Worm (Caenorhabditis elegans) whole organism, late embryonic: ENCODE data around the gene srw-14.

ENCODE experiments used
- C08G9.2 ChIP-seq: sonication (generic microtip); optimal IDR thresholded peaks from 2 replicates; lab custom pipeline; 2016; ENCODE audit warnings: mild to moderate bottlenecking, missing genetic modification characterization, moderate library complexity, missing compliant biosample characterization
- F13H6.1 ChIP-seq: sonication (generic microtip); optimal IDR thresholded peaks from 2 replicates; lab custom pipeline; 2016; ENCODE audit warnings: missing genetic modification characterization, missing compliant biosample characterization
- K09A11.1 ChIP-seq: sonication (generic microtip); optimal IDR thresholded peaks from 2 replicates; lab custom pipeline; 2017; ENCODE audit warnings: antibody characterized with exemption, mild to moderate bottlenecking, missing genetic modification characterization, missing compliant biosample characterization; ENCODE audit not compliant: insufficient read depth
- ama-1 ChIP-seq: fragments of 150-350 bp; optimal IDR thresholded peaks from 2 replicates; lab custom pipeline; 2014
- ceh-22 ChIP-seq: sonication (generic microtip); optimal IDR thresholded peaks from 2 replicates; lab custom pipeline; 2017; ENCODE audit warnings: missing biosample characterization, missing genetic modification characterization
- che-1 ChIP-seq: sonication (generic microtip); optimal IDR thresholded peaks from 2 replicates; lab custom pipeline; 2016; ENCODE audit warnings: mild to moderate bottlenecking, missing genetic modification characterization, missing compliant biosample characterization
- fkh-10 ChIP-seq: fragments of 150-350 bp; optimal IDR thresholded peaks from 2 replicates; lab custom pipeline; 2014; ENCODE audit warnings: missing biosample characterization, missing genetic modification reagents, missing genetic modification characterization
- lim-6 ChIP-seq: sonication (generic microtip); optimal IDR thresholded peaks from 2 replicates; lab custom pipeline; 2016; ENCODE audit warnings: missing genetic modification characterization, missing compliant biosample characterization
- pros-1 ChIP-seq: fragments of 150-350 bp; optimal IDR thresholded peaks from 2 replicates; lab custom pipeline; 2014; ENCODE audit warnings: missing biosample characterization, missing genetic modification reagents, missing genetic modification characterization
- syd-9 ChIP-seq: sonication (generic microtip); optimal IDR thresholded peaks from 2 replicates; lab custom pipeline; 2016; ENCODE audit warnings: mild to moderate bottlenecking, missing genetic modification characterization, moderate library complexity, missing compliant biosample characterization
- tbx-2 ChIP-seq: sonication (generic microtip); optimal IDR thresholded peaks from 2 replicates; lab custom pipeline; 2016; ENCODE audit warnings: missing genetic modification characterization, missing compliant biosample characterization
- zip-5 ChIP-seq: sonication (generic microtip); optimal IDR thresholded peaks from 2 replicates; lab custom pipeline; 2016; ENCODE audit warnings: missing genetic modification characterization, missing compliant biosample characterization

DNA sequence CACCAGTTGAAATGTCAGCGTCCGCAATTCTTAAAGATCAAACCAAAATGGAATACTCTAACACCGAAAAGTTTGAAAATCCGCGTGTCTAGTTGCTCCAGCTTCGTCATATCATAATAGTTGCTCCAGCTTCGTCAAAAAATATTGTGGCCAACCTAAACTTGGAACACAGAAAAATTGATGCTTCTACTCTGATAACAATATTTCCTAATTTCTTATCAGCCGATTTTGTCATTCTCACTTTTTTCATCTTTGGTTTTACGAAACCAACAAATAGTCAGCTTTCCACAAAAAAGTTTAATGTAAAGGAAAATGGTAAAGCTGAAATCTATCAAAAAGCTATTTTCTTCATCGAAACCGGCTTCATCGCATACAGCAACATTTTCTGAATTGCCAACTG lies 43.3 kb upstream of the srw-14 start, which contains the start of gene fbxa-84:
- no peak for TF ChIP-seq fkh-10 (GFP tag; lab: Kevin White, UChicago)
- no peak for TF ChIP-seq lim-6 (tag; lab: Kevin White, UChicago)
- no peak for TF ChIP-seq zip-5 (tag; lab: Kevin White, UChicago)
- TF ChIP-seq F13H6.1 = no peak
- TF ChIP-seq K09A11.1 (tag; lab: Kevin White, UChicago) = no peak
- TF ChIP-seq C08G9.2 (tag; lab: Kevin White, UChicago) = no peak
- TF ChIP-seq ama-1 (lab: Kevin White, UChicago) = no peak
- TF ChIP-seq tbx-2 = no peak
- no peak for TF ChIP-seq ceh-22 (tag; lab: Kevin White, UChicago)
- TF ChIP-seq che-1 (tag; lab: Kevin White, UChicago) = no peak
- no peak for TF ChIP-seq syd-9
- no peak for TF ChIP-seq pros-1 (tag; lab: Kevin White, UChicago)
